Worm (Caenorhabditis elegans) whole organism, dauer: ENCODE measurements around the gene T20D3.5.

Source experiments
- unc-62 ChIP-seq: sonication (generic microtip); optimal IDR thresholded peaks from 2 replicates; lab custom pipeline; 2017; ENCODE audit warnings: missing biosample characterization, missing genetic modification reagents, missing genetic modification characterization

The T20D3.5 gene

ce11 chrIV:9378272-9378671 is 41.4 kb downstream of the T20D3.5 start, which contains the start of gene C10C5.4:
C10C5.4 (plus strand) TSS chrIV:9378552.
- TF ChIP-seq unc-62 (GFP tag; lab: Kevin White, UChicago): no peak

DNA sequence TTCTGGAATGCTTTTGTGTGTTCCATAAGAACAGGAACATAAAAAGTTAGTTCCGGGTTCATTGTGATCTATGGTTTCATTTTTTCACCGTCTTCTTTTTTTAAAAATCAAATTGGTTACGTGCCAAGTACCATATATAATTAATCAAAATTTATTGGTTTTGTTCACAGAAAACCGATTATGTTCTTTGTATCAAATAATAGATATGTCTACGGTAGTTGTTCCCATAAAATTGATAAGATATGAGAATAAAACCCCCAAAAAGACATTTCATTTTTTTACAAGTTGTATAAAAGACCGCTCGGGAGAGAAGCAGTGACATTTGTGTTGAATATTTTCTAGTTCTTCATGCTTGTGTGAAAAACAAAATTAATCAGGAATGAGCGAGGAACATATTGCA is 44.3 kb downstream of the T20D3.5 start, which contains the start of gene C10C5.5:
Gene C10C5.5 (plus strand): TSS at position 301 of the 400 bp plus-strand sequence.
- no peak for TF ChIP-seq unc-62 (GFP tag; lab: Kevin White, UChicago)

- TF ChIP-seq unc-62 (GFP tag; lab: Kevin White, UChicago): no peak
Measured at ce11 chrIV:9384826-9385225, 48.0 kb downstream of the T20D3.5 start, which contains the start of gene C10C5.7. C10C5.7 (plus strand) TSS chrIV:9385126.

DNA sequence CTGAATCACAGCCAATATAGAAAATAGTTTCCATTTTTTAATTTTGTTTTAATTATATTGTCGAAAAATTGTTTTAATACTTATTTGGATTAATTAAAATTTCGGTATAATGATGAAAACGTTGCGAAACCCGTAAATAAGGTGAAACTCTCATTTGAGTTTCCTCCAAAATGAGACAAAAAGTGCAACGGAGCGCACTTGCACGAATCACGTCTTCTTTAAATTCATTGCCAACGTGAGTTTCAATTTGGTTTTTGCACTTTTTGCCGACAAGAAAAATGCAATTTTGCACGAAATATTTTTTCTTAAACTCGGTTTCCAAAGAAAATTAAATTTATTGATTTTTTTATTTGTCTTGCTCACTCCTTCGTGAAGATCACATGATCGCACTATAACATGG is 49.2 kb downstream of the T20D3.5 start, which contains the start of gene daf-15:
Gene daf-15 (plus strand): TSS at position 171 of the 400 bp plus-strand sequence.
- no peak for TF ChIP-seq unc-62 (GFP tag; lab: Kevin White, UChicago)
